Worm (Caenorhabditis elegans): ENCODE data around the gene T12D8.9.
A peak's percentile ranks its signal among the peaks of the same experiment; 100 is the strongest.

The T12D8.9 gene

ce11 chrIII:13607833-13608232 is 9.1 kb upstream of the T12D8.9 start, which contains the start of gene shpk-1 (continued):
- TF ChIP-seq set-16 (GFP tag; IDR thresholded peaks at IDR 0.05) (no peak), daf-8 (GFP tag; IDR thresholded peaks at IDR 0.05) (no peak), nhr-77 (tag; optimal IDR thresholded peaks at IDR 0.05) (no peak), egl-43 (GFP tag; IDR thresholded peaks at IDR 0.05) (no peak), pha-4 (GFP tag; IDR thresholded peaks at IDR 0.05) (peak; percentile 54; the same call in 1 of the 2 replicates), pha-4 (tag; optimal IDR thresholded peaks at IDR 0.05) (no peak), ces-1 (GFP tag; optimal IDR thresholded peaks at IDR 0.05) (no peak), hmg-1.1 (GFP tag; IDR thresholded peaks at IDR 0.05) (no peak), nhr-41 (GFP tag; IDR thresholded peaks at IDR 0.05) (no peak), dve-1 (tag; optimal IDR thresholded peaks at IDR 0.05; ENCODE audit: insufficient read depth) (peak; percentile 79), egl-27 (tag; optimal IDR thresholded peaks at IDR 0.05) (no peak), dmd-9 (GFP tag; IDR thresholded peaks at IDR 0.05) (no peak), madf-9 (GFP tag; conservative IDR thresholded peaks at IDR 0.05) (no peak), Y5F2A.4 (GFP tag; optimal IDR thresholded peaks at IDR 0.05) (no peak), nhr-102 (tag; optimal IDR thresholded peaks at IDR 0.05) (peak; percentile 73), Y75B8A.6 (GFP tag; IDR thresholded peaks at IDR 0.05) (no peak), jun-1 (tag; optimal IDR thresholded peaks at IDR 0.05) (no peak), gei-8 (GFP tag; optimal IDR thresholded peaks at IDR 0.05) (no peak), spr-1 (tag; optimal IDR thresholded peaks at IDR 0.05) (no peak)

- TF ChIP-seq nhr-111 (GFP tag; optimal IDR thresholded peaks at IDR 0.05) (no peak), F44E2.7 (GFP tag; IDR thresholded peaks at IDR 0.05) (no peak), hmg-1.1 (GFP tag; IDR thresholded peaks at IDR 0.05) (no peak), F26F4.8 (GFP tag; conservative IDR thresholded peaks at IDR 0.05) (no peak), hif-1 (tag; optimal IDR thresholded peaks at IDR 0.05) (no peak), mep-1 (tag; optimal IDR thresholded peaks at IDR 0.05) (no peak), nhr-28 (tag; optimal IDR thresholded peaks at IDR 0.05) (no peak), F10B5.3 (tag; optimal IDR thresholded peaks at IDR 0.05) (no peak), unc-62 (GFP tag; optimal IDR thresholded peaks at IDR 0.05 in 1 of 2) (peak in 1 of 2 experiments; percentile 77), unc-62 (tag; optimal IDR thresholded peaks at IDR 0.05) (no peak), zfp-2 (tag; optimal IDR thresholded peaks at IDR 0.05) (no peak), php-3 (GFP tag; IDR thresholded peaks at IDR 0.05) (no peak), ama-1 (optimal IDR thresholded peaks at IDR 0.05) (peak; percentile 36), ceh-20 (GFP tag; IDR thresholded peaks at IDR 0.05) (no peak), fos-1 (tag; optimal IDR thresholded peaks at IDR 0.05) (no peak), pqm-1 (tag; optimal IDR thresholded peaks at IDR 0.05) (no peak), aha-1 (tag) (peak; percentile 77), nhr-42 (GFP tag; IDR thresholded peaks at IDR 0.05) (no peak), Y5F2A.4 (GFP tag; optimal IDR thresholded peaks at IDR 0.05) (no peak), daf-12 (tag; optimal IDR thresholded peaks at IDR 0.05) (no peak), ceh-82 (tag; optimal IDR thresholded peaks at IDR 0.05) (no peak), nhr-76 (tag; optimal IDR thresholded peaks at IDR 0.05) (no peak), F49E8.2 (tag; optimal IDR thresholded peaks at IDR 0.05; ENCODE audit: borderline replicate concordance) (no peak), ces-1 (GFP tag; optimal IDR thresholded peaks at IDR 0.05) (no peak)
These were observed 2.7 kb upstream of the T12D8.9 start for ce11 chrIII:13614206-13614605.

- peak; percentile 73 for TF ChIP-seq set-16 (GFP tag; IDR thresholded peaks at IDR 0.05)
- TF ChIP-seq sdz-12 (GFP tag; optimal IDR thresholded peaks at IDR 0.05), result peak; percentile 2
- TF ChIP-seq ceh-44 (GFP tag; IDR thresholded peaks at IDR 0.05), result no peak
- TF ChIP-seq nhr-48 (tag; optimal IDR thresholded peaks at IDR 0.05), result no peak
- peak; percentile 13 for TF ChIP-seq aha-1 (tag)
- no peak for TF ChIP-seq ctbp-1 (GFP tag; IDR thresholded peaks at IDR 0.05)
- no peak for TF ChIP-seq hlh-30 (tag; optimal IDR thresholded peaks at IDR 0.05; ENCODE audit: insufficient read depth)
These were observed 2.2 kb upstream of the T12D8.9 start for ce11 chrIII:13614751-13615150.
